Worm (Caenorhabditis elegans) whole organism, young adult: ENCODE data around the gene F31F4.11.

Source experiments
- B0019.2 ChIP-seq: fragments of 200-800 bp; sonication (Bioruptor generic); conservative IDR thresholded peaks from 2 replicates; pipeline ENCODE4 v1.3.6; 2022; ENCODE audit warnings: missing genetic modification reagents, missing genetic modification characterization, missing compliant biosample characterization
- F10E7.11 ChIP-seq: sonication (generic microtip); optimal IDR thresholded peaks from 2 replicates; lab custom pipeline; 2017; ENCODE audit warnings: mild to moderate bottlenecking, missing genetic modification characterization, moderate library complexity, missing compliant biosample characterization
- F37B4.10 ChIP-seq: fragments of 200-800 bp; sonication (Bioruptor generic); IDR thresholded peaks from 2 replicates; pipeline ENCODE4 v1.3.6; 2022; ENCODE audit warnings: missing genetic modification characterization, missing compliant biosample characterization
- F52B5.7 ChIP-seq: sonication (generic microtip); optimal IDR thresholded peaks from 2 replicates; lab custom pipeline; 2016; ENCODE audit warnings: mild to moderate bottlenecking, missing genetic modification characterization, missing compliant biosample characterization
- K12H6.12 ChIP-seq: fragments of 200-800 bp; sonication (Bioruptor generic); optimal IDR thresholded peaks from 2 replicates; lab custom pipeline; 2018; ENCODE audit warnings: mild to moderate bottlenecking, missing genetic modification characterization, missing compliant biosample characterization
- Y95B8A.8 ChIP-seq: fragments of 200-800 bp; sonication (Bioruptor generic); IDR thresholded peaks from 2 replicates; pipeline ENCODE4 v1.3.6; 2022; ENCODE audit warnings: missing genetic modification reagents, missing genetic modification characterization, missing compliant biosample characterization
- aptf-2 ChIP-seq: fragments of 200-800 bp; sonication (Bioruptor generic); conservative IDR thresholded peaks from 2 replicates; pipeline ENCODE4 v1.3.6; 2022; ENCODE audit warnings: missing genetic modification reagents, missing genetic modification characterization, missing compliant biosample characterization
- ccch-3 ChIP-seq: fragments of 200-800 bp; sonication (Bioruptor generic); optimal IDR thresholded peaks from 2 replicates; lab custom pipeline; 2018; ENCODE audit warnings: mild to moderate bottlenecking, missing genetic modification characterization, missing compliant biosample characterization
- cebp-2 ChIP-seq: fragments of 200-800 bp; sonication (Bioruptor generic); IDR thresholded peaks from 2 replicates; pipeline ENCODE4 v1.3.6; 2022; ENCODE audit warnings: missing genetic modification characterization, missing compliant biosample characterization
- egl-18 ChIP-seq: fragments of 200-800 bp; sonication (Bioruptor generic); IDR thresholded peaks from 2 replicates; pipeline ENCODE4 v1.3.6; 2022; ENCODE audit warnings: missing genetic modification reagents, missing genetic modification characterization, missing compliant biosample characterization
- gei-17 ChIP-seq: fragments of 200-800 bp; sonication (Bioruptor generic); optimal IDR thresholded peaks from 2 replicates; lab custom pipeline; 2018; ENCODE audit warnings: mild to moderate bottlenecking, missing genetic modification characterization, missing compliant biosample characterization
- let-526 ChIP-seq: fragments of 200-800 bp; sonication (Bioruptor generic); IDR thresholded peaks from 2 replicates; pipeline ENCODE4 v1.3.6; 2022; ENCODE audit warnings: missing genetic modification reagents, missing genetic modification characterization, missing compliant biosample characterization
- madf-3 ChIP-seq: fragments of 200-800 bp; sonication (Bioruptor generic); IDR thresholded peaks from 2 replicates; pipeline ENCODE4 v1.3.6; 2022; ENCODE audit warnings: missing genetic modification reagents, missing genetic modification characterization, missing compliant biosample characterization
- madf-6 ChIP-seq: fragments of 200-800 bp; sonication (Bioruptor generic); IDR thresholded peaks from 2 replicates; pipeline ENCODE4 v1.3.6; 2022; ENCODE audit warnings: missing genetic modification reagents, missing genetic modification characterization, missing compliant biosample characterization
- mes-4 ChIP-seq: sonication (generic microtip); optimal IDR thresholded peaks from 2 replicates; lab custom pipeline; 2016; ENCODE audit warnings: missing genotype, missing genetic modification characterization, missing compliant biosample characterization
- nhr-80 ChIP-seq: sonication (generic microtip); optimal IDR thresholded peaks from 2 replicates; lab custom pipeline; 2016; ENCODE audit warnings: missing genetic modification characterization, missing compliant biosample characterization
- rec-8 ChIP-seq, 2 experiments: sonication (generic microtip); optimal IDR thresholded peaks; 2 replicates each; lab custom pipeline; 2016; ENCODE audit warnings: mild to moderate bottlenecking in 2 of 2, missing genetic modification characterization in 2 of 2, missing genetic modification reagents in 2 of 2, missing genotype in 2 of 2, missing biosample characterization in 1 of 2, missing compliant biosample characterization in 1 of 2, moderate library complexity in 1 of 2
- snpc-3.4 ChIP-seq: sonication (generic microtip); optimal IDR thresholded peaks from 2 replicates; lab custom pipeline; 2017; ENCODE audit warnings: missing genetic modification characterization, mild to moderate bottlenecking, missing compliant biosample characterization, antibody characterized with exemption, moderate library complexity, missing genotype, missing genetic modification reagents
- ztf-26 ChIP-seq: sonication (generic microtip); optimal IDR thresholded peaks from 2 replicates; lab custom pipeline; 2017; ENCODE audit warnings: missing genetic modification characterization, missing compliant biosample characterization

The F31F4.11 gene

ce11 chrV:615275-615674 lies 49.0 kb downstream of the F31F4.11 start, which contains the start of gene F48G7.13:
F48G7.13 (plus strand) TSS chrV:615575.
- no peak for TF ChIP-seq F37B4.10 (GFP tag; lab: Robert Waterston, UW)
- TF ChIP-seq B0019.2: no peak
- no peak for TF ChIP-seq Y95B8A.8 (GFP tag; lab: Robert Waterston, UW)
- TF ChIP-seq nhr-80 (tag; lab: Kevin White, UChicago): no peak
- no peak for TF ChIP-seq madf-6 (GFP tag; lab: Robert Waterston, UW)
- TF ChIP-seq F10E7.11 (tag; lab: Kevin White, UChicago): no peak
- no peak for TF ChIP-seq rec-8 (tag; optimal IDR thresholded peaks at IDR 0.05; lab: Kevin White, UChicago)
- TF ChIP-seq let-526 (GFP tag; lab: Robert Waterston, UW): no peak
- no peak for TF ChIP-seq aptf-2 (GFP tag; lab: Robert Waterston, UW)
- TF ChIP-seq egl-18 (GFP tag; lab: Robert Waterston, UW): no peak
- no peak for TF ChIP-seq gei-17 (GFP tag; lab: Kevin White, UChicago)
- TF ChIP-seq ztf-26: no peak
- no peak for TF ChIP-seq F52B5.7
- TF ChIP-seq cebp-2 (GFP tag; lab: Robert Waterston, UW): no peak
- TF ChIP-seq snpc-3.4 (tag; lab: Kevin White, UChicago): no peak
- TF ChIP-seq madf-3 (GFP tag; lab: Robert Waterston, UW): no peak
- no peak for TF ChIP-seq mes-4
- TF ChIP-seq K12H6.12 (tag; lab: Kevin White, UChicago): no peak
- no peak for TF ChIP-seq ccch-3 (GFP tag; lab: Kevin White, UChicago)
